Worm (Caenorhabditis elegans): ENCODE measurements around the gene fbxa-197.

DNA sequence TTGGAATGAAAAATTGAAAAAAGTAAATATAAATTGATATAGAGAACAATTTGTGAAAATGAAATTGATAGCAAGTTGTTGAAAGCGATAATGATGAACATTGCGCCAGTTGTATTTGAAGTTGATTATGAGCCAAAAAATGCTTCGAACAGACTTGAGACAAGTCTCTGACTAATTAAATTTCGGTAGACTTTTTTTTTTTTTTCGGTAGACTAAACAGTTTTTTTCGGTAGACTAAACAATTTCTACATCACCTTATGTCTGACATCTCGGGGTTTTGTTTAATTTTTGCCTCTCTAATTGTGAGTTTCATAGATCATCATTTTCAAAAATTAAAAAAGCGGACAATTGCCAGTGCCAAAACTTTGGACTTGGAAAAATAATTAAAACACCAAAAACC lies 33.9 kb upstream of the fbxa-197 start, which contains the start of gene srbc-54:
- TF ChIP-seq flt-1 (GFP tag; IDR thresholded peaks at IDR 0.05) (no peak), ztf-29 (GFP tag; IDR thresholded peaks at IDR 0.05) (no peak), klf-2 (GFP tag; conservative IDR thresholded peaks at IDR 0.05) (no peak), ztf-23 (GFP tag; IDR thresholded peaks at IDR 0.05) (no peak), ref-1 (GFP tag; conservative IDR thresholded peaks at IDR 0.05) (no peak), cog-1 (tag; optimal IDR thresholded peaks at IDR 0.05) (no peak)
